Worm (Caenorhabditis elegans): Measurements from ENCODE around the gene dpy-27.
A peak's percentile ranks its signal among the peaks of the same experiment; 100 is the strongest.

- TF ChIP-seq nhr-237 (tag; optimal IDR thresholded peaks at IDR 0.05) (no peak), nhr-11 (tag; optimal IDR thresholded peaks at IDR 0.05) (no peak), nhr-76 (tag; optimal IDR thresholded peaks at IDR 0.05) (no peak), fos-1 (tag; optimal IDR thresholded peaks at IDR 0.05) (no peak), ceh-16 (tag; optimal IDR thresholded peaks at IDR 0.05) (no peak), ztf-11 (tag; optimal IDR thresholded peaks at IDR 0.05) (no peak), zag-1 (tag; optimal IDR thresholded peaks at IDR 0.05) (no peak), elt-3 (tag; optimal IDR thresholded peaks at IDR 0.05) (no peak), nhr-77 (tag; optimal IDR thresholded peaks at IDR 0.05) (no peak), snpc-4 (tag; optimal IDR thresholded peaks at IDR 0.05) (peak; percentile 34), nfya-1 (tag; optimal IDR thresholded peaks at IDR 0.05; ENCODE audit: insufficient read depth) (no peak), fkh-10 (GFP tag; optimal IDR thresholded peaks at IDR 0.05) (no peak)
Observed at ce11 chrIII:3764584-3764983, 54.9 kb downstream of the dpy-27 start.
